Worm (Caenorhabditis elegans): ENCODE results near the gene bca-2.

Gene bca-2

ce11 chrIV:17108200-17108599 is 8.2 kb upstream of the bca-2 start (continued):
- TF ChIP-seq ceh-24 (tag; optimal IDR thresholded peaks at IDR 0.05) = no peak
- TF ChIP-seq dmd-4 (tag; optimal IDR thresholded peaks at IDR 0.05; ENCODE audit: borderline replicate concordance) = peak; percentile 16
- TF ChIP-seq lim-6 (tag; optimal IDR thresholded peaks at IDR 0.05) = peak; percentile 28
- no peak for TF ChIP-seq unc-42 (tag; optimal IDR thresholded peaks at IDR 0.05)
- TF ChIP-seq unc-3 (GFP tag; conservative IDR thresholded peaks at IDR 0.05) = no peak
- no peak for TF ChIP-seq unc-3 (tag; optimal IDR thresholded peaks at IDR 0.05)
- no peak for TF ChIP-seq ceh-48 (tag; optimal IDR thresholded peaks at IDR 0.05)
- TF ChIP-seq ceh-18 (tag; optimal IDR thresholded peaks at IDR 0.05) = no peak
- TF ChIP-seq rnt-1 (tag; optimal IDR thresholded peaks at IDR 0.05) = peak; percentile 54
- no peak for TF ChIP-seq ceh-9 (tag; optimal IDR thresholded peaks at IDR 0.05)
- no peak for TF ChIP-seq nhr-232 (tag; optimal IDR thresholded peaks at IDR 0.05)
- TF ChIP-seq pros-1 (tag; optimal IDR thresholded peaks at IDR 0.05) = no peak
- TF ChIP-seq syd-9 (tag; optimal IDR thresholded peaks at IDR 0.05) = no peak
- no peak for TF ChIP-seq hlh-13 (GFP tag; optimal IDR thresholded peaks at IDR 0.05)
- no peak for TF ChIP-seq ttx-3 (tag; optimal IDR thresholded peaks at IDR 0.05)
- no peak for TF ChIP-seq pag-3 (tag; optimal IDR thresholded peaks at IDR 0.05; ENCODE audit: borderline replicate concordance)
- no peak for TF ChIP-seq ceh-19 (GFP tag; optimal IDR thresholded peaks at IDR 0.05)
- TF ChIP-seq hlh-30 (tag; optimal IDR thresholded peaks at IDR 0.05; ENCODE audit: insufficient read depth) = no peak
- TF ChIP-seq ceh-22 (tag; optimal IDR thresholded peaks at IDR 0.05) = no peak
- TF ChIP-seq fkh-10 (GFP tag; optimal IDR thresholded peaks at IDR 0.05) = no peak
- TF ChIP-seq K02D7.2 (tag; optimal IDR thresholded peaks at IDR 0.05) = no peak
- peak; percentile 57 for TF ChIP-seq ahr-1 (tag; optimal IDR thresholded peaks at IDR 0.05)
- no peak for TF ChIP-seq nhr-11 (tag; optimal IDR thresholded peaks at IDR 0.05)
- no peak for TF ChIP-seq madf-2 (tag; optimal IDR thresholded peaks at IDR 0.05)
- TF ChIP-seq lin-11 (tag; optimal IDR thresholded peaks at IDR 0.05) = no peak
- no peak for TF ChIP-seq K09A11.1 (tag; optimal IDR thresholded peaks at IDR 0.05; ENCODE audit: insufficient read depth)
- TF ChIP-seq ceh-31 (tag; optimal IDR thresholded peaks at IDR 0.05) = peak; percentile 76
- TF ChIP-seq ceh-34 (tag; optimal IDR thresholded peaks at IDR 0.05) = no peak
- peak; percentile 75 for TF ChIP-seq tbx-7 (tag; optimal IDR thresholded peaks at IDR 0.05)
- TF ChIP-seq ceh-45 (GFP tag; IDR thresholded peaks at IDR 0.05) = no peak
- TF ChIP-seq nfya-1 (tag; optimal IDR thresholded peaks at IDR 0.05) = no peak
- no peak for TF ChIP-seq eyg-1 (tag; optimal IDR thresholded peaks at IDR 0.05)
- peak; percentile 74 for TF ChIP-seq fax-1 (tag; optimal IDR thresholded peaks at IDR 0.05)
- peak; percentile 56 for TF ChIP-seq hlh-8 (tag; optimal IDR thresholded peaks at IDR 0.05)
- TF ChIP-seq ztf-16 (tag; optimal IDR thresholded peaks at IDR 0.05) = no peak
- TF ChIP-seq tbx-2 (tag; optimal IDR thresholded peaks at IDR 0.05) = peak; percentile 94
- no peak for TF ChIP-seq Y22D7AL.16 (tag; optimal IDR thresholded peaks at IDR 0.05)
- TF ChIP-seq ceh-6 (GFP tag; optimal IDR thresholded peaks at IDR 0.05) = no peak

- TF ChIP-seq nfya-1 (tag; optimal IDR thresholded peaks at IDR 0.05) = no peak
- TF ChIP-seq dve-1 (tag; optimal IDR thresholded peaks at IDR 0.05) = no peak
- TF ChIP-seq ceh-22 (tag; optimal IDR thresholded peaks at IDR 0.05) = no peak
- TF ChIP-seq hlh-13 (GFP tag; optimal IDR thresholded peaks at IDR 0.05) = no peak
- no peak for TF ChIP-seq elt-4 (tag; optimal IDR thresholded peaks at IDR 0.05)
- no peak for TF ChIP-seq ceh-9 (tag; optimal IDR thresholded peaks at IDR 0.05)
- no peak for TF ChIP-seq che-1 (tag; optimal IDR thresholded peaks at IDR 0.05)
- TF ChIP-seq zip-5 (tag; optimal IDR thresholded peaks at IDR 0.05) = no peak
- TF ChIP-seq ama-1 (optimal IDR thresholded peaks at IDR 0.05) = no peak
- no peak for TF ChIP-seq ceh-2 (tag; optimal IDR thresholded peaks at IDR 0.05)
- TF ChIP-seq ceh-34 (tag; optimal IDR thresholded peaks at IDR 0.05) = no peak
- TF ChIP-seq T23F11.4 (GFP tag; optimal IDR thresholded peaks at IDR 0.05) = no peak
- TF ChIP-seq C08G9.2 (tag; optimal IDR thresholded peaks at IDR 0.05) = no peak
- no peak for TF ChIP-seq gmeb-2 (tag; optimal IDR thresholded peaks at IDR 0.05)
- TF ChIP-seq ets-4 (tag; optimal IDR thresholded peaks at IDR 0.05) = no peak
- no peak for TF ChIP-seq fax-1 (tag; optimal IDR thresholded peaks at IDR 0.05)
- TF ChIP-seq K09A11.1 (tag; optimal IDR thresholded peaks at IDR 0.05; ENCODE audit: insufficient read depth) = no peak
These were observed 5.5 kb upstream of the bca-2 start for ce11 chrIV:17105578-17105977.
